Worm (Caenorhabditis elegans) whole organism, midembryonic: Measurements from ENCODE around the gene fbxb-19.

Source experiments
- flt-1 ChIP-seq: fragments of 200-800 bp; sonication (Bioruptor generic); IDR thresholded peaks from 2 replicates; pipeline ENCODE4 v1.3.6; 2022; ENCODE audit warnings: missing genetic modification characterization, missing compliant biosample characterization
- ref-1 ChIP-seq: fragments of 200-800 bp; sonication (Bioruptor generic); conservative IDR thresholded peaks from 2 replicates; pipeline ENCODE4 v1.3.6; 2022; ENCODE audit warnings: missing genetic modification reagents, missing genetic modification characterization, missing compliant biosample characterization

- TF ChIP-seq flt-1 (GFP tag; lab: Robert Waterston, UW) = 0 out of 2 replicates have a peak, but pooled peaks have one; percentile 21
- no peak for TF ChIP-seq ref-1 (GFP tag; lab: Robert Waterston, UW)
Measured at ce11 chrII:1725735-1726134, 36.8 kb upstream of the fbxb-19 start, which contains the start of gene F45C12.17.
